Worm (Caenorhabditis elegans) whole organism, L4 larva: Measurements from ENCODE around the gene rog-1.
A peak's percentile ranks its signal among the peaks of the same experiment; 100 is the strongest.

Source experiments
- D1046.2 ChIP-seq: fragments of 200-800 bp; sonication (Bioruptor generic); IDR thresholded peaks from 2 replicates; pipeline ENCODE4 v1.3.6; 2022; ENCODE audit warnings: missing genetic modification characterization, missing compliant biosample characterization
- ama-1 ChIP-seq: fragments of 150-350 bp; optimal IDR thresholded peaks from 2 replicates; lab custom pipeline; 2014; ENCODE audit warnings: inconsistent platforms, mixed read lengths
- ceh-82 ChIP-seq: sonication (generic microtip); optimal IDR thresholded peaks from 2 replicates; lab custom pipeline; 2017; ENCODE audit warnings: missing biosample characterization, missing genetic modification characterization
- daf-12 ChIP-seq: fragments of 150-350 bp; optimal IDR thresholded peaks from 2 replicates; lab custom pipeline; 2014; ENCODE audit warnings: missing biosample characterization, missing genetic modification reagents, missing genetic modification characterization
- dpl-1 ChIP-seq: fragments of 150-350 bp; optimal IDR thresholded peaks from 2 replicates; lab custom pipeline; 2014; ENCODE audit warnings: missing biosample characterization, missing genetic modification reagents, missing genetic modification characterization
- mdl-1 ChIP-seq, 2 experiments: fragments of 150-350 bp in 1 of 2; sonication (generic microtip) in 1 of 2; optimal IDR thresholded peaks; 2 replicates each; lab custom pipeline; 2014 to 2017; ENCODE audit warnings: missing biosample characterization in 2 of 2, missing genetic modification characterization in 2 of 2
- nhr-77 ChIP-seq: fragments of 150-350 bp; optimal IDR thresholded peaks from 2 replicates; lab custom pipeline; 2014; ENCODE audit warnings: missing biosample characterization, missing genetic modification characterization
- pha-4 ChIP-seq, 2 experiments: fragments of 150-350 bp in 1 of 2; fragments of 200-800 bp in 1 of 2; sonication (Bioruptor generic) in 1 of 2; IDR thresholded peaks in 1 of 2; optimal IDR thresholded peaks in 1 of 2; 2 replicates each; pipeline versions ENCODE4 v1.3.6 to Lab custom; 2014 to 2022; ENCODE audit warnings: missing genetic modification characterization in 2 of 2, missing genetic modification reagents in 2 of 2, missing biosample characterization in 1 of 2, missing compliant biosample characterization in 1 of 2
- set-16 ChIP-seq: fragments of 200-800 bp; sonication (Bioruptor generic); IDR thresholded peaks from 2 replicates; pipeline ENCODE4 v1.3.6; 2022; ENCODE audit warnings: missing genetic modification reagents, missing genetic modification characterization, missing compliant biosample characterization
- unc-62 ChIP-seq, 3 experiments: fragments of 150-350 bp in 1 of 3; sonication (generic microtip); optimal IDR thresholded peaks in 2 of 3; peaks in 1 of 3; 1 replicate in 1 of 3; 2 replicates in 2 of 3; lab custom pipeline; 2014 to 2017; ENCODE audit warnings: missing biosample characterization in 3 of 3, missing genetic modification characterization in 3 of 3, missing genetic modification reagents in 3 of 3, missing genotype in 1 of 3

DNA sequence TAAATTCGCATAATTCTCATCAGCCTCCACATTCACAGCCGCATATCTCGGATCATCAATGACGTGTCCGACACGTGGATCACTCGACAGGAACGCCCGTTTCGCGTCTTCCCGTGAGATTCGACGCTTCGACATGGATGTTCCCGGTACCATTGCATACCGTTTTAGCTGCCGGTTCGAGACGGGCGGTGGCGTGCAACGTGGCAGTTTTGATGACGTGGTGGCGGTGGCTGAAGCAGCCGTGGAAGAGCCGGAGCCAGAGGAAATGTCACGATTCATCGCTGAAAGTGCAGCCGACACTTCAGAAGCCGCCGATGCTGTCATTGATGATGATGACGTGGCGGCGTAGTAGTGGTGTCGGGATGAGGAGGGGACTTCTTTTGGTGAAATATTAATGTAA is 3.3 kb downstream of the rog-1 start:
- TF ChIP-seq D1046.2 (GFP tag; lab: Robert Waterston, UW) (no peak), mdl-1 (tag; optimal IDR thresholded peaks at IDR 0.05; lab: Kevin White, UChicago) (no peak), set-16 (GFP tag; lab: Robert Waterston, UW) (peak; percentile 73), daf-12 (no peak), unc-62 (GFP tag; optimal IDR thresholded peaks at IDR 0.05 in 1 of 2; lab: Kevin White, UChicago) (no peak), unc-62 (tag; optimal IDR thresholded peaks at IDR 0.05; lab: Kevin White, UChicago) (no peak), ceh-82 (tag; lab: Kevin White, UChicago) (no peak), dpl-1 (GFP tag; lab: Kevin White, UChicago) (no peak), nhr-77 (tag; lab: Kevin White, UChicago) (no peak), pha-4 (GFP tag; IDR thresholded peaks at IDR 0.05; lab: Robert Waterston, UW) (no peak), pha-4 (tag; optimal IDR thresholded peaks at IDR 0.05; lab: Kevin White, UChicago) (no peak), ama-1 (no peak)
